Worm (Caenorhabditis elegans) whole organism, late embryonic: Measurements from ENCODE around the gene gcy-33.
A peak's percentile ranks its signal among the peaks of the same experiment; 100 is the strongest.

Experiments
- C38D4.7 ChIP-seq: fragments of 200-800 bp; sonication (Bioruptor generic); optimal IDR thresholded peaks from 2 replicates; lab custom pipeline; 2018; ENCODE audit warnings: mild to moderate bottlenecking, missing genetic modification characterization, moderate library complexity, missing compliant biosample characterization
- F13H6.1 ChIP-seq: sonication (generic microtip); optimal IDR thresholded peaks from 2 replicates; lab custom pipeline; 2016; ENCODE audit warnings: missing genetic modification characterization, missing compliant biosample characterization
- K02D7.2 ChIP-seq: sonication (generic microtip); optimal IDR thresholded peaks from 2 replicates; lab custom pipeline; 2017; ENCODE audit warnings: mild to moderate bottlenecking, missing genetic modification characterization, missing compliant biosample characterization
- K09A11.1 ChIP-seq: sonication (generic microtip); optimal IDR thresholded peaks from 2 replicates; lab custom pipeline; 2017; ENCODE audit warnings: antibody characterized with exemption, mild to moderate bottlenecking, missing genetic modification characterization, missing compliant biosample characterization; ENCODE audit not compliant: insufficient read depth
- T23F11.4 ChIP-seq: fragments of 200-800 bp; sonication (Bioruptor generic); optimal IDR thresholded peaks from 2 replicates; lab custom pipeline; 2018; ENCODE audit warnings: mild to moderate bottlenecking, missing genetic modification characterization, missing compliant biosample characterization
- ama-1 ChIP-seq: fragments of 150-350 bp; optimal IDR thresholded peaks from 2 replicates; lab custom pipeline; 2014
- ceh-18 ChIP-seq: sonication (generic microtip); optimal IDR thresholded peaks from 2 replicates; lab custom pipeline; 2016; ENCODE audit warnings: missing genetic modification characterization, missing compliant biosample characterization
- ceh-19 ChIP-seq: fragments of 200-800 bp; sonication (Bioruptor generic); optimal IDR thresholded peaks from 2 replicates; lab custom pipeline; 2018; ENCODE audit warnings: mild to moderate bottlenecking, missing genetic modification characterization, missing compliant biosample characterization
- ceh-24 ChIP-seq: sonication (generic microtip); optimal IDR thresholded peaks from 2 replicates; lab custom pipeline; 2016; ENCODE audit warnings: mild to moderate bottlenecking, missing genetic modification characterization, missing compliant biosample characterization
- ceh-30 ChIP-seq: fragments of 150-350 bp; optimal IDR thresholded peaks from 2 replicates; lab custom pipeline; 2014; ENCODE audit warnings: missing biosample characterization, missing genetic modification characterization
- ceh-31 ChIP-seq: sonication (generic microtip); optimal IDR thresholded peaks from 2 replicates; lab custom pipeline; 2016; ENCODE audit warnings: missing genetic modification characterization, missing compliant biosample characterization
- ceh-34 ChIP-seq: sonication (generic microtip); optimal IDR thresholded peaks from 2 replicates; lab custom pipeline; 2016; ENCODE audit warnings: mild to moderate bottlenecking, missing genetic modification characterization, missing compliant biosample characterization
- ceh-6 ChIP-seq: fragments of 200-800 bp; sonication (Bioruptor generic); optimal IDR thresholded peaks from 2 replicates; lab custom pipeline; 2018; ENCODE audit warnings: mild to moderate bottlenecking, missing genetic modification characterization, missing compliant biosample characterization
- ceh-9 ChIP-seq: sonication (generic microtip); optimal IDR thresholded peaks from 2 replicates; lab custom pipeline; 2016; ENCODE audit warnings: mild to moderate bottlenecking, missing genetic modification characterization, inconsistent platforms, missing compliant biosample characterization
- che-1 ChIP-seq: sonication (generic microtip); optimal IDR thresholded peaks from 2 replicates; lab custom pipeline; 2016; ENCODE audit warnings: mild to moderate bottlenecking, missing genetic modification characterization, missing compliant biosample characterization
- dmd-4 ChIP-seq: sonication (generic microtip); optimal IDR thresholded peaks from 2 replicates; lab custom pipeline; 2016; ENCODE audit warnings: borderline replicate concordance, missing genetic modification characterization, missing compliant biosample characterization
- dve-1 ChIP-seq: sonication (generic microtip); optimal IDR thresholded peaks from 2 replicates; lab custom pipeline; 2017; ENCODE audit warnings: antibody characterized with exemption, mild to moderate bottlenecking, missing genetic modification characterization, missing compliant biosample characterization
- elt-2 ChIP-seq: sonication (generic microtip); optimal IDR thresholded peaks from 2 replicates; lab custom pipeline; 2016; ENCODE audit warnings: missing genetic modification reagents, missing genetic modification characterization, missing compliant biosample characterization
- eyg-1 ChIP-seq: sonication (generic microtip); optimal IDR thresholded peaks from 2 replicates; lab custom pipeline; 2016; ENCODE audit warnings: missing genotype, missing genetic modification characterization, missing compliant biosample characterization
- fax-1 ChIP-seq: sonication (generic microtip); optimal IDR thresholded peaks from 2 replicates; lab custom pipeline; 2016; ENCODE audit warnings: missing genotype, missing genetic modification characterization, missing compliant biosample characterization
- fkh-10 ChIP-seq: fragments of 150-350 bp; optimal IDR thresholded peaks from 2 replicates; lab custom pipeline; 2014; ENCODE audit warnings: missing biosample characterization, missing genetic modification reagents, missing genetic modification characterization
- fkh-6 ChIP-seq: sonication (generic microtip); optimal IDR thresholded peaks from 2 replicates; lab custom pipeline; 2016; ENCODE audit warnings: missing genetic modification characterization, missing compliant biosample characterization
- gmeb-2 ChIP-seq: sonication (generic microtip); optimal IDR thresholded peaks from 2 replicates; lab custom pipeline; 2016; ENCODE audit warnings: missing genetic modification characterization, inconsistent platforms, missing compliant biosample characterization
- hlh-15 ChIP-seq: sonication (generic microtip); optimal IDR thresholded peaks from 2 replicates; lab custom pipeline; 2016; ENCODE audit warnings: missing genetic modification characterization, missing compliant biosample characterization
- hlh-6 ChIP-seq: sonication (generic microtip); optimal IDR thresholded peaks from 2 replicates; lab custom pipeline; 2016; ENCODE audit warnings: missing genotype, missing genetic modification characterization, missing compliant biosample characterization
- hlh-8 ChIP-seq: sonication (generic microtip); optimal IDR thresholded peaks from 2 replicates; lab custom pipeline; 2016; ENCODE audit warnings: missing genotype, missing genetic modification characterization, missing compliant biosample characterization
- lim-6 ChIP-seq: sonication (generic microtip); optimal IDR thresholded peaks from 2 replicates; lab custom pipeline; 2016; ENCODE audit warnings: missing genetic modification characterization, missing compliant biosample characterization
- nhr-11 ChIP-seq: fragments of 150-350 bp; optimal IDR thresholded peaks from 2 replicates; lab custom pipeline; 2014; ENCODE audit warnings: missing biosample characterization, missing genetic modification characterization
- nhr-232 ChIP-seq: sonication (generic microtip); optimal IDR thresholded peaks from 2 replicates; lab custom pipeline; 2016; ENCODE audit warnings: missing genetic modification characterization, missing compliant biosample characterization
- npax-4 ChIP-seq: sonication (generic microtip); optimal IDR thresholded peaks from 2 replicates; lab custom pipeline; 2016; ENCODE audit warnings: missing genetic modification characterization, missing compliant biosample characterization
- pag-3 ChIP-seq: sonication (generic microtip); optimal IDR thresholded peaks from 2 replicates; lab custom pipeline; 2016; ENCODE audit warnings: missing compliant biosample characterization, missing genetic modification characterization, borderline replicate concordance
- pat-9 ChIP-seq: fragments of 200-800 bp; sonication (Bioruptor generic); optimal IDR thresholded peaks from 2 replicates; lab custom pipeline; 2018; ENCODE audit warnings: mild to moderate bottlenecking, missing genetic modification characterization, moderate library complexity, missing compliant biosample characterization
- pax-1 ChIP-seq: fragments of 150-350 bp; optimal IDR thresholded peaks from 2 replicates; lab custom pipeline; 2014; ENCODE audit warnings: missing biosample characterization, missing genetic modification characterization
- pha-4 ChIP-seq: fragments of 150-350 bp; optimal IDR thresholded peaks from 2 replicates; lab custom pipeline; 2018; ENCODE audit warnings: missing biosample characterization, missing genetic modification reagents, missing genetic modification characterization
- pqm-1 ChIP-seq: sonication (generic microtip); optimal IDR thresholded peaks from 2 replicates; lab custom pipeline; 2016; ENCODE audit warnings: missing genetic modification characterization, missing compliant biosample characterization
- pros-1 ChIP-seq: fragments of 150-350 bp; optimal IDR thresholded peaks from 2 replicates; lab custom pipeline; 2014; ENCODE audit warnings: missing biosample characterization, missing genetic modification reagents, missing genetic modification characterization
- rnt-1 ChIP-seq: sonication (generic microtip); optimal IDR thresholded peaks from 2 replicates; lab custom pipeline; 2016; ENCODE audit warnings: missing genetic modification characterization, missing compliant biosample characterization
- sdc-2 ChIP-seq: sonication (generic microtip); optimal IDR thresholded peaks from 2 replicates; lab custom pipeline; 2016; ENCODE audit warnings: missing genotype, missing genetic modification characterization, missing compliant biosample characterization
- sox-2 ChIP-seq: fragments of 200-800 bp; sonication (Bioruptor generic); IDR thresholded peaks from 2 replicates; pipeline ENCODE4 v1.3.6; 2022; ENCODE audit warnings: missing genetic modification reagents, missing genetic modification characterization, missing compliant biosample characterization
- syd-9 ChIP-seq: sonication (generic microtip); optimal IDR thresholded peaks from 2 replicates; lab custom pipeline; 2016; ENCODE audit warnings: mild to moderate bottlenecking, missing genetic modification characterization, moderate library complexity, missing compliant biosample characterization
- tbx-2 ChIP-seq: sonication (generic microtip); optimal IDR thresholded peaks from 2 replicates; lab custom pipeline; 2016; ENCODE audit warnings: missing genetic modification characterization, missing compliant biosample characterization
- tbx-7 ChIP-seq: sonication (generic microtip); optimal IDR thresholded peaks from 2 replicates; lab custom pipeline; 2016; ENCODE audit warnings: missing genotype, missing genetic modification characterization, missing compliant biosample characterization
- unc-3 ChIP-seq, 2 experiments: fragments of 200-800 bp in 1 of 2; sonication (Bioruptor generic) in 1 of 2; sonication (generic microtip) in 1 of 2; conservative IDR thresholded peaks in 1 of 2; optimal IDR thresholded peaks in 1 of 2; 2 replicates each; pipeline versions ENCODE4 v1.3.6 to Lab custom; 2016 to 2022; ENCODE audit warnings: missing compliant biosample characterization in 2 of 2, missing genetic modification characterization in 2 of 2, missing genetic modification reagents in 1 of 2
- unc-42 ChIP-seq: sonication (generic microtip); optimal IDR thresholded peaks from 2 replicates; lab custom pipeline; 2016; ENCODE audit warnings: missing genotype, missing genetic modification characterization, missing compliant biosample characterization
- unc-86 ChIP-seq: sonication (generic microtip); optimal IDR thresholded peaks from 2 replicates; lab custom pipeline; 2016; ENCODE audit warnings: missing genetic modification characterization, missing compliant biosample characterization
- zip-5 ChIP-seq: sonication (generic microtip); optimal IDR thresholded peaks from 2 replicates; lab custom pipeline; 2016; ENCODE audit warnings: missing genetic modification characterization, missing compliant biosample characterization

gcy-33 gene

DNA sequence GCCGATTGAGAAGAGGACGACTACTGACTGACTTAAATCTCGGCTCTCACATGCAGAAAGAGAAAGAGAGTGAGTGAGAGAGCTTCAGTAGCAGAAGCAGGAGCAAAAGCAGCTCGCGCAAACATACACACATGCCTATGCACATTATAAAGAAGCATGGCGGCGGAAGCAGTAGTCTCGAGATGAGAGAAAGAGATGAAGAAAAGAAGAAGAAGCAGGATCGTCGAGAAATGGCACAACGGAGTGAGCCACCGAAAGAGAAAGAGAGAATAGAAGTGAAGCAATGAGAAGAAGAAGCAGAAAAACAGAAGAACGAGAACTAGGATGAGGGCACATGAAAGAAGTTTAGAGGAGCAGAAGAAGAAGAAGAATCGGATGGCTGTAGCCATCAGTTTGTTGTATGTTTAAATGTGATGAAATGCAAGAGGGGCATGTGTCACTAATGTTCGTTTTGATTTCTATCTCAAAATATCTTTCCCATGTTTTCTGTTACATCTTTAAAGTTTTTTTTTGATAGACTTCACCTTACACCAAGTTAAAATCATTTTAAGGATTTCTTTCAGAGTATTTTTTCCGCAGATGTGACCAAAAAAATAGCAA is 25.4 kb upstream of the gcy-33 start (continued):
- TF ChIP-seq tbx-2 (tag; lab: Kevin White, UChicago) (peak; percentile 53), hlh-8 (tag; lab: Kevin White, UChicago) (peak; percentile 50), hlh-15 (tag; lab: Kevin White, UChicago) (no peak), sdc-2 (no peak), nhr-11 (tag; lab: Kevin White, UChicago) (no peak), elt-2 (tag; lab: Kevin White, UChicago) (no peak), fkh-10 (GFP tag; lab: Kevin White, UChicago) (peak; percentile 24), nhr-232 (no peak), ama-1 (lab: Kevin White, UChicago) (no peak), K02D7.2 (tag; lab: Kevin White, UChicago) (no peak), che-1 (tag; lab: Kevin White, UChicago) (no peak), ceh-24 (tag; lab: Kevin White, UChicago) (no peak), hlh-6 (tag; lab: Kevin White, UChicago) (peak; percentile 33), zip-5 (tag; lab: Kevin White, UChicago) (no peak), unc-86 (no peak), fkh-6 (tag; lab: Kevin White, UChicago) (no peak), K09A11.1 (tag; lab: Kevin White, UChicago) (no peak), F13H6.1 (peak; percentile 6), T23F11.4 (GFP tag; lab: Kevin White, UChicago) (no peak), dmd-4 (tag; lab: Kevin White, UChicago) (no peak), fax-1 (tag; lab: Kevin White, UChicago) (no peak), syd-9 (tag; lab: Kevin White, UChicago) (peak; percentile 17), pax-1 (tag; lab: Kevin White, UChicago) (no peak), ceh-30 (tag; lab: Kevin White, UChicago) (no peak), ceh-19 (GFP tag; lab: Kevin White, UChicago) (peak; percentile 38), rnt-1 (tag; lab: Kevin White, UChicago) (peak; percentile 16), ceh-18 (tag; lab: Kevin White, UChicago) (peak; percentile 89), npax-4 (tag; lab: Kevin White, UChicago) (no peak), ceh-9 (tag; lab: Kevin White, UChicago) (no peak), dve-1 (tag; lab: Kevin White, UChicago) (no peak), sox-2 (GFP tag; lab: Robert Waterston, UW) (no peak), lim-6 (no peak), unc-3 (GFP tag; conservative IDR thresholded peaks at IDR 0.05; lab: Robert Waterston, UW) (no peak), unc-3 (tag; optimal IDR thresholded peaks at IDR 0.05; lab: Kevin White, UChicago) (peak; percentile 32), pros-1 (tag; lab: Kevin White, UChicago) (peak; percentile 53), C38D4.7 (GFP tag; lab: Kevin White, UChicago) (no peak), gmeb-2 (tag; lab: Kevin White, UChicago) (no peak), ceh-34 (no peak), eyg-1 (tag; lab: Kevin White, UChicago) (no peak), pha-4 (tag; lab: Kevin White, UChicago) (no peak), pat-9 (no peak), pag-3 (tag; lab: Kevin White, UChicago) (no peak), unc-42 (peak; percentile 74), tbx-7 (no peak), ceh-31 (tag; lab: Kevin White, UChicago) (peak; percentile 76), pqm-1 (tag; lab: Kevin White, UChicago) (no peak), ceh-6 (GFP tag; lab: Kevin White, UChicago) (no peak)
